Fruit fly (Drosophila melanogaster) whole organism, embryonic: Measurements from ENCODE around the gene Rh50.
A peak's percentile ranks its signal among the peaks of the same experiment; 100 is the strongest.

Source experiments
- Atf-2 ChIP-seq: fragments of 200-800 bp; sonication (Bioruptor generic); optimal IDR thresholded peaks from 2 replicates; lab custom pipeline; 2016; ENCODE audit warnings: missing biosample characterization, missing genetic modification characterization
- CG10959 ChIP-seq: fragments of 200-800 bp; sonication (Bioruptor generic); IDR thresholded peaks from 2 replicates; pipeline ENCODE4 v1.3.6; 2022; ENCODE audit warnings: missing biosample characterization, missing genetic modification characterization
- CG11456 ChIP-seq: fragments of 200-800 bp; sonication (Bioruptor generic); IDR thresholded peaks from 3 replicates; pipeline ENCODE4 v1.3.6; 2022; ENCODE audit warnings: missing biosample characterization, missing genetic modification characterization
- CG12942 ChIP-seq: fragments of 200-800 bp; sonication (Bioruptor generic); optimal IDR thresholded peaks from 3 replicates; lab custom pipeline; 2016; ENCODE audit warnings: missing biosample characterization, missing genetic modification characterization
- CG1603 ChIP-seq: fragments of 200-800 bp; sonication (Bioruptor generic); optimal IDR thresholded peaks from 2 replicates; lab custom pipeline; 2019; ENCODE audit warnings: missing biosample characterization, mild to moderate bottlenecking, missing genetic modification characterization, moderate library complexity
- CG2712 ChIP-seq: fragments of 200-800 bp; optimal IDR thresholded peaks from 3 replicates; lab custom pipeline; 2019; ENCODE audit warnings: missing biosample characterization, mild to moderate bottlenecking, missing genetic modification characterization, moderate library complexity
- CG3163 ChIP-seq: fragments of 200-800 bp; sonication (Bioruptor generic); optimal IDR thresholded peaks from 3 replicates; lab custom pipeline; 2016; ENCODE audit warnings: missing biosample characterization, missing genetic modification characterization
- CG34422 ChIP-seq: fragments of 200-800 bp; sonication (Bioruptor generic); IDR thresholded peaks from 3 replicates; pipeline ENCODE4 v1.3.6; 2022; ENCODE audit warnings: missing biosample characterization, missing genetic modification characterization
- CG6254 ChIP-seq: fragments of 200-800 bp; sonication (Bioruptor generic); optimal IDR thresholded peaks from 3 replicates; lab custom pipeline; 2017; ENCODE audit warnings: mild to moderate bottlenecking, missing biosample characterization, missing genetic modification reagents, missing genetic modification characterization
- CG6654 ChIP-seq: fragments of 200-800 bp; sonication (Bioruptor generic); optimal IDR thresholded peaks from 2 replicates; lab custom pipeline; 2017; ENCODE audit warnings: missing biosample characterization, mild to moderate bottlenecking, missing genetic modification characterization
- CG8924 ChIP-seq: fragments of 200-800 bp; optimal IDR thresholded peaks from 3 replicates; lab custom pipeline; 2019; ENCODE audit warnings: missing biosample characterization, mild to moderate bottlenecking, missing genetic modification characterization, moderate library complexity
- CG9932 ChIP-seq: fragments of 200-800 bp; sonication (Bioruptor generic); IDR thresholded peaks from 2 replicates; pipeline ENCODE4 v1.3.6; 2022; ENCODE audit warnings: missing biosample characterization, missing genetic modification characterization
- CoRest ChIP-seq: fragments of 200-800 bp; sonication (Bioruptor generic); optimal IDR thresholded peaks from 3 replicates; lab custom pipeline; 2018; ENCODE audit warnings: missing biosample characterization, mild to moderate bottlenecking, missing genetic modification characterization, moderate library complexity
- D ChIP-seq, 2 experiments: fragments of 200-800 bp in 1 of 2; fragments of >200 bp in 1 of 2; sonication (Bioruptor generic) in 1 of 2; optimal IDR thresholded peaks; 2 replicates in 1 of 2; 3 replicates in 1 of 2; lab custom pipeline; 2017; ENCODE audit warnings: mild to moderate bottlenecking in 1 of 2, missing biosample characterization in 1 of 2, missing genetic modification characterization in 1 of 2, missing genetic modification reagents in 1 of 2
- Dll ChIP-seq: fragments of 200-800 bp; sonication (Bioruptor generic); IDR thresholded peaks from 4 replicates; pipeline ENCODE4 v1.3.6; 2022; ENCODE audit warnings: missing biosample characterization, missing genetic modification characterization; ENCODE audit not compliant: partially characterized antibody
- Doc3 ChIP-seq: fragments of 200-800 bp; sonication (Bioruptor generic); IDR thresholded peaks from 3 replicates; pipeline ENCODE4 v1.3.6; 2022; ENCODE audit warnings: missing biosample characterization, missing genetic modification characterization; ENCODE audit not compliant: partially characterized antibody
- Dp ChIP-seq: fragments of 200-800 bp; sonication (Bioruptor generic); optimal IDR thresholded peaks from 2 replicates; lab custom pipeline; 2018; ENCODE audit warnings: missing biosample characterization, mild to moderate bottlenecking, missing genetic modification characterization, moderate library complexity
- Fer1 ChIP-seq: fragments of 200-800 bp; sonication (Bioruptor generic); optimal IDR thresholded peaks from 2 replicates; lab custom pipeline; 2017; ENCODE audit warnings: missing biosample characterization, mild to moderate bottlenecking, missing genetic modification characterization
- Fer3 ChIP-seq: fragments of 200-800 bp; sonication (Bioruptor generic); optimal IDR thresholded peaks from 2 replicates; lab custom pipeline; 2018; ENCODE audit warnings: missing biosample characterization, mild to moderate bottlenecking, missing genetic modification characterization, moderate library complexity
- Hey ChIP-seq: fragments of 200-800 bp; sonication (Bioruptor generic); optimal IDR thresholded peaks from 3 replicates; lab custom pipeline; 2018; ENCODE audit warnings: missing biosample characterization, mild to moderate bottlenecking, missing genetic modification characterization
- Hr51 ChIP-seq, 2 experiments: fragments of 200-800 bp; sonication (Bioruptor generic); optimal IDR thresholded peaks; 2 replicates in 1 of 2; 3 replicates in 1 of 2; lab custom pipeline; 2016 to 2018; ENCODE audit warnings: missing biosample characterization in 2 of 2, missing genetic modification characterization in 2 of 2, mild to moderate bottlenecking in 1 of 2, moderate library complexity in 1 of 2
- MBD-R2 ChIP-seq: fragments of 200-800 bp; sonication (Bioruptor generic); IDR thresholded peaks from 2 replicates; pipeline ENCODE4 v1.3.6; 2022; ENCODE audit warnings: missing biosample characterization, missing genetic modification characterization
- Nf-YB ChIP-seq: fragments of 200-800 bp; sonication (Bioruptor generic); optimal IDR thresholded peaks from 3 replicates; lab custom pipeline; 2019; ENCODE audit warnings: missing biosample characterization, mild to moderate bottlenecking, missing genetic modification characterization, moderate library complexity
- Nf-YC ChIP-seq: fragments of 200-800 bp; optimal IDR thresholded peaks from 3 replicates; lab custom pipeline; 2019; ENCODE audit warnings: missing biosample characterization, mild to moderate bottlenecking, missing genetic modification characterization, moderate library complexity
- Oaz ChIP-seq: fragments of 200-800 bp; sonication (Bioruptor generic); IDR thresholded peaks from 2 replicates; pipeline ENCODE4 v1.3.6; 2022; ENCODE audit warnings: missing biosample characterization, missing genetic modification characterization
- Ptx1 ChIP-seq: fragments of 200-800 bp; sonication (Bioruptor generic); IDR thresholded peaks from 2 replicates; pipeline ENCODE4 v1.3.6; 2022; ENCODE audit warnings: missing biosample characterization, missing genetic modification characterization
- Rfx ChIP-seq: fragments of 200-800 bp; sonication (Bioruptor generic); IDR thresholded peaks from 2 replicates; pipeline ENCODE4 v1.3.6; 2022; ENCODE audit warnings: missing biosample characterization, missing genetic modification characterization
- Stat92E ChIP-seq, 3 experiments: fragments of >200 bp in 2 of 3; fragments of 200-800 bp in 1 of 3; sonication (Bioruptor generic) in 1 of 3; optimal IDR thresholded peaks; 2 replicates each; lab custom pipeline; 2017 to 2019; ENCODE audit warnings: missing biosample characterization in 3 of 3, missing genetic modification characterization in 3 of 3, mild to moderate bottlenecking in 1 of 3, moderate library complexity in 1 of 3
- bcd ChIP-seq: fragments of 200-800 bp; sonication (Bioruptor generic); optimal IDR thresholded peaks from 2 replicates; lab custom pipeline; 2017; ENCODE audit warnings: missing biosample characterization, mild to moderate bottlenecking, missing genetic modification characterization
- cas ChIP-seq: fragments of 200-800 bp; sonication (Bioruptor generic); IDR thresholded peaks from 2 replicates; pipeline ENCODE4 v1.3.6; 2022; ENCODE audit warnings: missing biosample characterization, missing genetic modification characterization
- caup ChIP-seq: fragments of 200-800 bp; sonication (Bioruptor generic); optimal IDR thresholded peaks from 3 replicates; lab custom pipeline; 2017; ENCODE audit warnings: missing biosample characterization, mild to moderate bottlenecking, missing genetic modification characterization, moderate library complexity; ENCODE audit not compliant: severe bottlenecking
- chinmo ChIP-seq: fragments of 200-800 bp; sonication (Bioruptor generic); IDR thresholded peaks from 4 replicates; pipeline ENCODE4 v1.3.6; 2022; ENCODE audit warnings: missing biosample characterization, missing genetic modification characterization; ENCODE audit not compliant: partially characterized antibody
- corto ChIP-seq: fragments of 200-800 bp; sonication (Bioruptor generic); optimal IDR thresholded peaks from 2 replicates; lab custom pipeline; 2016; ENCODE audit warnings: missing biosample characterization, mild to moderate bottlenecking, missing genetic modification characterization, moderate library complexity
- dati ChIP-seq: fragments of 200-800 bp; sonication (Bioruptor generic); IDR thresholded peaks from 2 replicates; pipeline ENCODE4 v1.3.6; 2022; ENCODE audit warnings: missing biosample characterization, missing genetic modification characterization
- dysf ChIP-seq: fragments of 200-800 bp; sonication (Bioruptor generic); IDR thresholded peaks from 3 replicates; pipeline ENCODE4 v1.3.6; 2022; ENCODE audit warnings: missing biosample characterization, missing genetic modification characterization
- en ChIP-seq: fragments of 200-800 bp; sonication (Bioruptor generic); optimal IDR thresholded peaks from 2 replicates; lab custom pipeline; 2016; ENCODE audit warnings: missing biosample characterization, missing genetic modification characterization
- ham ChIP-seq: fragments of 200-800 bp; sonication (Bioruptor generic); IDR thresholded peaks from 2 replicates; pipeline ENCODE4 v1.3.6; 2022; ENCODE audit warnings: missing biosample characterization, missing genetic modification characterization
- lab ChIP-seq: fragments of 200-800 bp; sonication (Bioruptor generic); optimal IDR thresholded peaks from 3 replicates; lab custom pipeline; 2017; ENCODE audit warnings: missing biosample characterization, missing genetic modification characterization, mild to moderate bottlenecking, moderate library complexity, missing genetic modification reagents
- nmo ChIP-seq: fragments of 200-800 bp; sonication (Bioruptor generic); optimal IDR thresholded peaks from 2 replicates; lab custom pipeline; 2018; ENCODE audit warnings: missing biosample characterization, mild to moderate bottlenecking, missing genetic modification characterization, moderate library complexity
- nom ChIP-seq: fragments of 200-800 bp; sonication (Bioruptor generic); optimal IDR thresholded peaks from 2 replicates; lab custom pipeline; 2017; ENCODE audit warnings: missing biosample characterization, missing genetic modification characterization, mild to moderate bottlenecking, moderate library complexity, missing genetic modification reagents
- phol ChIP-seq: fragments of 200-800 bp; sonication (Bioruptor generic); optimal IDR thresholded peaks from 3 replicates; lab custom pipeline; 2018; ENCODE audit warnings: missing biosample characterization, mild to moderate bottlenecking, missing genetic modification characterization, moderate library complexity
- pros ChIP-seq: fragments of 200-800 bp; sonication (Bioruptor generic); optimal IDR thresholded peaks from 3 replicates; lab custom pipeline; 2019; ENCODE audit warnings: missing biosample characterization, mild to moderate bottlenecking, missing genetic modification characterization, moderate library complexity
- row ChIP-seq: fragments of 200-800 bp; sonication (Bioruptor generic); IDR thresholded peaks from 3 replicates; pipeline ENCODE4 v1.3.6; 2022; ENCODE audit warnings: missing biosample characterization, missing genetic modification characterization
- slbo ChIP-seq: fragments of 200-800 bp; sonication (Bioruptor generic); IDR thresholded peaks from 2 replicates; pipeline ENCODE4 v1.3.6; 2022; ENCODE audit warnings: missing biosample characterization, missing genetic modification characterization
- stc ChIP-seq: fragments of 200-800 bp; sonication (Bioruptor generic); IDR thresholded peaks from 2 replicates; pipeline ENCODE4 v1.3.6; 2022; ENCODE audit warnings: missing biosample characterization, missing genetic modification characterization
- stwl ChIP-seq: fragments of 200-800 bp; sonication (Bioruptor generic); optimal IDR thresholded peaks from 3 replicates; lab custom pipeline; 2018; ENCODE audit warnings: missing biosample characterization, mild to moderate bottlenecking, missing genetic modification characterization, moderate library complexity
- tgo ChIP-seq: fragments of 200-800 bp; sonication (Bioruptor generic); IDR thresholded peaks from 3 replicates; pipeline ENCODE4 v1.3.6; 2022; ENCODE audit warnings: missing biosample characterization, missing genetic modification characterization
- tin ChIP-seq: fragments of 200-800 bp; sonication (Bioruptor generic); optimal IDR thresholded peaks from 3 replicates; lab custom pipeline; 2016; ENCODE audit warnings: missing biosample characterization, missing genetic modification characterization
- tup ChIP-seq: fragments of 200-800 bp; sonication (Bioruptor generic); optimal IDR thresholded peaks from 2 replicates; lab custom pipeline; 2016; ENCODE audit warnings: missing biosample characterization, mild to moderate bottlenecking, missing genetic modification characterization, moderate library complexity
- vvl ChIP-seq: fragments of 200-800 bp; sonication (Bioruptor generic); IDR thresholded peaks from 2 replicates; pipeline ENCODE4 v1.3.6; 2022; ENCODE audit warnings: missing biosample characterization, missing genetic modification characterization

The Rh50 gene

DNA sequence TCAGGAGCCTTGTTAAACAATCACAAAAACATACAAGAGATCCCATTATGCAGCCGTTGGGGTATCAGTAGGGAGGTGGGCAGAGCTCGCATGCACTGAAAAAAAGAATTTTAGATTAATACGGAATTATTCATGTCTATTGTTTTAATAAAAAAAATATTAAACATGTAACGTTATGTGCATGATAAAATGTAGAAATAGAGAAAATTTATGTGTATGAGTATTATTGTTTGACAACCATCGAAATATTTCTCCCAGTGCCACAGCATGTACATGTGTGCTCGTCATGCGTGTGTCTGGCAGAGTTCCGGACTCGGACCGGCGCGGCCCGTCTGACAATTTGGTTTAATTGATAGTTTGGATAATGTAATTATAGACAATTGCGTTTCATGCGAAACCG, 19.6 kb downstream of the Rh50 start (continued):
- TF ChIP-seq Hey (tag; lab: Kevin White, UChicago) (no peak), cas (GFP tag; lab: Robert Waterston, UW) (no peak), tin (GFP tag; lab: Kevin White, UChicago) (no peak), en (no peak), Ptx1 (GFP tag; lab: Robert Waterston, UW) (0 out of 2 replicates have a peak, but pooled peaks have one; percentile 10), CG10959 (GFP tag; lab: Robert Waterston, UW) (no peak), slbo (GFP tag; lab: Robert Waterston, UW) (peak; percentile 29), ham (no peak), MBD-R2 (GFP tag; lab: Robert Waterston, UW) (no peak), CG8924 (no peak), corto (no peak), pros (GFP tag; lab: Kevin White, UChicago) (no peak), caup (no peak), vvl (GFP tag; lab: Robert Waterston, UW) (no peak), CoRest (tag; lab: Kevin White, UChicago) (peak; percentile 25), nom (GFP tag; lab: Kevin White, UChicago) (no peak), nmo (GFP tag; lab: Kevin White, UChicago) (peak; percentile 19), Dll (no peak), Atf-2 (GFP tag; lab: Kevin White, UChicago) (no peak), Fer1 (GFP tag; lab: Kevin White, UChicago) (no peak), Doc3 (no peak), Rfx (GFP tag; lab: Robert Waterston, UW) (0 out of 2 replicates have a peak, but pooled peaks have one; percentile 23), Dp (GFP tag; lab: Kevin White, UChicago) (no peak), CG1603 (tag; lab: Kevin White, UChicago) (no peak), tup (no peak), D (optimal IDR thresholded peaks at IDR 0.05; lab: Kevin White, UChicago) (no peak), D (GFP tag; optimal IDR thresholded peaks at IDR 0.05; lab: Kevin White, UChicago) (no peak), lab (GFP tag; lab: Kevin White, UChicago) (peak; percentile 22), tgo (GFP tag; lab: Robert Waterston, UW) (no peak), row (GFP tag; lab: Robert Waterston, UW) (peak; percentile 56; the same call in 2 of the 3 replicates), stc (GFP tag; lab: Robert Waterston, UW) (no peak), CG9932 (GFP tag; lab: Robert Waterston, UW) (no peak), Hr51 (GFP tag; optimal IDR thresholded peaks at IDR 0.05; lab: Kevin White, UChicago) (peak in 1 of 2 experiments; percentile 22), Nf-YC (tag; lab: Kevin White, UChicago) (no peak), CG11456 (GFP tag; lab: Robert Waterston, UW) (no peak), Oaz (GFP tag; lab: Robert Waterston, UW) (no peak), CG2712 (tag; lab: Kevin White, UChicago) (no peak), CG3163 (no peak), Stat92E (GFP tag; optimal IDR thresholded peaks at IDR 0.05; lab: Kevin White, UChicago) (no peak), Fer3 (tag; lab: Kevin White, UChicago) (no peak), stwl (no peak), dati (no peak), dysf (GFP tag; lab: Robert Waterston, UW) (no peak), CG34422 (GFP tag; lab: Robert Waterston, UW) (no peak), CG6254 (no peak), phol (tag; lab: Kevin White, UChicago) (peak; percentile 1), bcd (no peak), Nf-YB (GFP tag; lab: Kevin White, UChicago) (no peak), CG12942 (no peak), CG6654 (GFP tag; lab: Kevin White, UChicago) (no peak), chinmo (no peak)
